Worm (Caenorhabditis elegans) whole organism, L3 larva: ENCODE results near the gene B0432.1.
A peak's percentile ranks its signal among the peaks of the same experiment; 100 is the strongest.

Experiments used
- R02D3.7 ChIP-seq: fragments of 150-350 bp; optimal IDR thresholded peaks from 2 replicates; lab custom pipeline; 2014; ENCODE audit warnings: missing biosample characterization, missing genetic modification characterization
- ZK546.5 ChIP-seq: sonication (generic microtip); optimal IDR thresholded peaks from 2 replicates; lab custom pipeline; 2017; ENCODE audit warnings: missing biosample characterization, missing genetic modification characterization
- ama-1 ChIP-seq: fragments of 150-350 bp; optimal IDR thresholded peaks from 2 replicates; lab custom pipeline; 2018
- ceh-28 ChIP-seq: fragments of 150-350 bp; optimal IDR thresholded peaks from 2 replicates; lab custom pipeline; 2014; ENCODE audit warnings: missing biosample characterization, missing genetic modification reagents, missing genetic modification characterization
- ceh-82 ChIP-seq: fragments of 150-350 bp; optimal IDR thresholded peaks from 2 replicates; lab custom pipeline; 2014; ENCODE audit warnings: missing biosample characterization, missing genetic modification characterization
- ceh-9 ChIP-seq: sonication (generic microtip); optimal IDR thresholded peaks from 2 replicates; lab custom pipeline; 2018; ENCODE audit warnings: missing biosample characterization, missing genetic modification characterization
- daf-12 ChIP-seq: fragments of 150-350 bp; optimal IDR thresholded peaks from 2 replicates; lab custom pipeline; 2014; ENCODE audit warnings: missing biosample characterization, missing genetic modification reagents, missing genetic modification characterization
- egl-27 ChIP-seq: sonication (generic microtip); optimal IDR thresholded peaks from 4 replicates; lab custom pipeline; 2017; ENCODE audit warnings: missing biosample characterization, missing genetic modification reagents, missing genetic modification characterization
- elt-1 ChIP-seq: fragments of 150-350 bp; optimal IDR thresholded peaks from 2 replicates; lab custom pipeline; 2014; ENCODE audit warnings: missing biosample characterization, missing genetic modification characterization
- elt-2 ChIP-seq: sonication (generic microtip); optimal IDR thresholded peaks from 2 replicates; lab custom pipeline; 2016; ENCODE audit warnings: missing genetic modification reagents, mild to moderate bottlenecking, missing genetic modification characterization, missing compliant biosample characterization
- elt-3 ChIP-seq, 3 experiments: fragments of 150-350 bp in 1 of 3; sonication (generic microtip) in 2 of 3; optimal IDR thresholded peaks; 2 replicates in 2 of 3; 4 replicates in 1 of 3; lab custom pipeline; 2014 to 2017; ENCODE audit warnings: missing biosample characterization in 3 of 3, missing genetic modification characterization in 3 of 3
- eor-1 ChIP-seq, 2 experiments: fragments of 150-350 bp; optimal IDR thresholded peaks; 2 replicates each; lab custom pipeline; 2014 to 2018; ENCODE audit warnings: missing biosample characterization in 2 of 2, missing genetic modification characterization in 2 of 2
- fkh-2 ChIP-seq: fragments of 150-350 bp; optimal IDR thresholded peaks from 2 replicates; lab custom pipeline; 2014; ENCODE audit warnings: missing biosample characterization, missing genetic modification reagents, missing genetic modification characterization
- fos-1 ChIP-seq: fragments of 150-350 bp; optimal IDR thresholded peaks from 2 replicates; lab custom pipeline; 2014; ENCODE audit warnings: missing biosample characterization, missing genetic modification characterization
- lin-15B ChIP-seq: fragments of 150-350 bp; optimal IDR thresholded peaks from 2 replicates; lab custom pipeline; 2014; ENCODE audit warnings: missing biosample characterization, missing genetic modification characterization
- lin-39 ChIP-seq: fragments of 150-350 bp; optimal IDR thresholded peaks from 2 replicates; lab custom pipeline; 2018; ENCODE audit warnings: missing biosample characterization, missing genetic modification reagents, missing genetic modification characterization
- mdl-1 ChIP-seq: fragments of 150-350 bp; optimal IDR thresholded peaks from 2 replicates; lab custom pipeline; 2014; ENCODE audit warnings: missing biosample characterization, missing genetic modification characterization
- mml-1 ChIP-seq: fragments of 150-350 bp; sonication (generic microtip); optimal IDR thresholded peaks from 3 replicates; lab custom pipeline; 2014; ENCODE audit warnings: missing biosample characterization, missing genetic modification characterization
- nhr-23 ChIP-seq: fragments of 150-350 bp; optimal IDR thresholded peaks from 2 replicates; lab custom pipeline; 2014; ENCODE audit warnings: missing biosample characterization, missing genetic modification reagents, missing genetic modification characterization
- nhr-237 ChIP-seq: fragments of 150-350 bp; optimal IDR thresholded peaks from 2 replicates; lab custom pipeline; 2014; ENCODE audit warnings: missing biosample characterization, missing genetic modification characterization
- nhr-28 ChIP-seq: fragments of 150-350 bp; optimal IDR thresholded peaks from 2 replicates; lab custom pipeline; 2014; ENCODE audit warnings: missing biosample characterization, missing genetic modification characterization
- nhr-43 ChIP-seq: sonication (generic microtip); optimal IDR thresholded peaks from 2 replicates; lab custom pipeline; 2016; ENCODE audit warnings: mild to moderate bottlenecking, missing genetic modification characterization, missing compliant biosample characterization; ENCODE audit not compliant: poor library complexity, severe bottlenecking
- nhr-76 ChIP-seq: fragments of 150-350 bp; sonication (generic microtip); optimal IDR thresholded peaks from 5 replicates; lab custom pipeline; 2014; ENCODE audit warnings: missing biosample characterization, missing genetic modification characterization
- pha-4 ChIP-seq: fragments of 150-350 bp; optimal IDR thresholded peaks from 2 replicates; lab custom pipeline; 2014; ENCODE audit warnings: missing biosample characterization, missing genetic modification reagents, missing genetic modification characterization
- pqm-1 ChIP-seq: fragments of 150-350 bp; optimal IDR thresholded peaks from 2 replicates; lab custom pipeline; 2017; ENCODE audit warnings: missing biosample characterization, missing genetic modification characterization, inconsistent platforms
- sea-2 ChIP-seq: fragments of 150-350 bp; sonication (generic microtip); optimal IDR thresholded peaks from 4 replicates; lab custom pipeline; 2014; ENCODE audit warnings: missing biosample characterization, missing genetic modification reagents, missing genetic modification characterization
- skn-1 ChIP-seq: fragments of 150-350 bp; optimal IDR thresholded peaks from 2 replicates; lab custom pipeline; 2014; ENCODE audit warnings: missing biosample characterization, missing genetic modification characterization
- tbx-2 ChIP-seq: sonication (generic microtip); optimal IDR thresholded peaks from 2 replicates; lab custom pipeline; 2016; ENCODE audit warnings: mild to moderate bottlenecking, missing genetic modification characterization, missing compliant biosample characterization
- unc-39 ChIP-seq: sonication (generic microtip); optimal IDR thresholded peaks from 4 replicates; lab custom pipeline; 2017; ENCODE audit warnings: missing biosample characterization, missing genetic modification characterization
- unc-62 ChIP-seq: fragments of 150-350 bp; sonication (generic microtip); optimal IDR thresholded peaks from 4 replicates; lab custom pipeline; 2014; ENCODE audit warnings: missing biosample characterization, missing genetic modification reagents, missing genetic modification characterization
- zag-1 ChIP-seq: fragments of 150-350 bp; optimal IDR thresholded peaks from 2 replicates; lab custom pipeline; 2014; ENCODE audit warnings: missing biosample characterization, missing genetic modification characterization
- ztf-11 ChIP-seq: fragments of 150-350 bp; optimal IDR thresholded peaks from 2 replicates; lab custom pipeline; 2014; ENCODE audit warnings: missing biosample characterization, missing genetic modification characterization
- ztf-4 ChIP-seq: fragments of 150-350 bp; optimal IDR thresholded peaks from 2 replicates; lab custom pipeline; 2014; ENCODE audit warnings: missing biosample characterization, missing genetic modification characterization

The B0432.1 gene

ce11 chrII:255124-255523, 42.1 kb upstream of the B0432.1 start (continued):
- TF ChIP-seq sea-2 (GFP tag; lab: Kevin White, UChicago) (no peak), nhr-76 (tag; lab: Kevin White, UChicago) (peak; percentile 81), unc-62 (GFP tag; lab: Kevin White, UChicago) (peak; percentile 30), nhr-237 (no peak), ama-1 (lab: Kevin White, UChicago) (peak; percentile 63), elt-1 (tag; lab: Kevin White, UChicago) (peak; percentile 62)

DNA sequence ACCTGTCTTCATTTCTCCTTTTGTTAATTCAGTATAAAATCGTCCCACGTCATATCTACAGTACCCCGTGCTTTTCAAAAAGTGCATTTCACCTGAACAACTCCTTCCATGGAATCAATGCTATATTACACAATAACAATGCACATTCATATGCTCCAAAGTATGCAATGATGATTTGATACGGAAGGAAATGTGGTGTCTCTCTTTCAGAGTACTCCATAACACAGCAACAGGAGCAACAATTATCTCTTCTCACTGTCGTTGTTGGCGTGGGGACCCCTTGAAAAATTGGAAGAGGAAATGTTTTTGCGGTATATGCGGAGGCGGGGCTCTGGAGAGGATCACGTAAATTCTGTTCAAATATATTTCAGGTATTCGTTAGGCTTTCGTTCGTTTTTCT, 39.7 kb upstream of the B0432.1 start, which contains the start of gene cat-2:
cat-2 (plus strand) TSS at position 301 of the 400 bp plus-strand sequence.
- TF ChIP-seq lin-39 = peak; percentile 29
- no peak for TF ChIP-seq ceh-82

ce11 chrII:263563-263962, 33.6 kb upstream of the B0432.1 start, which contains the start of gene scc-2:
Gene scc-2, minus strand, starts transcription at chrII:263663.
- no peak for TF ChIP-seq ama-1 (lab: Kevin White, UChicago)
- TF ChIP-seq unc-39 (tag; lab: Kevin White, UChicago) = no peak
- TF ChIP-seq ztf-4 (tag; lab: Kevin White, UChicago) = no peak
- no peak for TF ChIP-seq nhr-23 (tag; lab: Kevin White, UChicago)
- no peak for TF ChIP-seq lin-15B (tag; lab: Kevin White, UChicago)
- no peak for TF ChIP-seq elt-3 (tag; optimal IDR thresholded peaks at IDR 0.05; lab: Kevin White, UChicago)
- TF ChIP-seq daf-12 = no peak
- no peak for TF ChIP-seq ZK546.5
- no peak for TF ChIP-seq egl-27 (tag; lab: Kevin White, UChicago)
- no peak for TF ChIP-seq fkh-2 (tag; lab: Kevin White, UChicago)
- no peak for TF ChIP-seq skn-1 (tag; lab: Kevin White, UChicago)
- TF ChIP-seq elt-2 (tag; lab: Kevin White, UChicago) = no peak
- TF ChIP-seq ceh-9 = no peak
- TF ChIP-seq tbx-2 (tag; lab: Kevin White, UChicago) = no peak
- no peak for TF ChIP-seq zag-1 (tag; lab: Kevin White, UChicago)
- TF ChIP-seq fos-1 = no peak
- no peak for TF ChIP-seq pqm-1
- no peak for TF ChIP-seq pha-4 (tag; lab: Kevin White, UChicago)

ce11 chrII:264053-264452, 33.1 kb upstream of the B0432.1 start, which contains the start of gene B0432.14:
Gene B0432.14, plus strand, starts transcription at chrII:264353.
- TF ChIP-seq mml-1 = no peak
- no peak for TF ChIP-seq mdl-1 (tag; lab: Kevin White, UChicago)
- TF ChIP-seq ama-1 (lab: Kevin White, UChicago) = no peak
- TF ChIP-seq nhr-23 (tag; lab: Kevin White, UChicago) = no peak
- TF ChIP-seq nhr-76 (tag; lab: Kevin White, UChicago) = no peak
- TF ChIP-seq nhr-237 = no peak
- no peak for TF ChIP-seq nhr-28
- no peak for TF ChIP-seq skn-1 (tag; lab: Kevin White, UChicago)
- no peak for TF ChIP-seq ztf-11
- no peak for TF ChIP-seq ztf-4 (tag; lab: Kevin White, UChicago)
- TF ChIP-seq fos-1 = no peak
- no peak for TF ChIP-seq ceh-28 (tag; lab: Kevin White, UChicago)

ce11 chrII:273872-274271, 23.3 kb upstream of the B0432.1 start, which contains the start of gene B0432.7:
Gene B0432.7, minus strand, starts transcription at chrII:273972.
- TF ChIP-seq tbx-2 (tag; lab: Kevin White, UChicago) (no peak), sea-2 (GFP tag; lab: Kevin White, UChicago) (no peak), pqm-1 (no peak), nhr-237 (no peak), nhr-76 (tag; lab: Kevin White, UChicago) (no peak)

- TF ChIP-seq nhr-76 (tag; lab: Kevin White, UChicago) (no peak), nhr-237 (no peak), unc-62 (GFP tag; lab: Kevin White, UChicago) (no peak), ceh-9 (no peak)
Measured at ce11 chrII:278636-279035, 18.6 kb upstream of the B0432.1 start, which contains the start of gene B0432.8. Gene B0432.8, minus strand, starts transcription at chrII:278736.

ce11 chrII:282483-282882, 14.7 kb upstream of the B0432.1 start, which contains the start of gene trul-1:
Gene trul-1, minus strand, starts transcription at chrII:282583.
- TF ChIP-seq pha-4 (tag; lab: Kevin White, UChicago) (no peak), daf-12 (no peak), ceh-82 (no peak), fos-1 (no peak), fkh-2 (tag; lab: Kevin White, UChicago) (no peak), R02D3.7 (no peak), nhr-43 (no peak), mml-1 (no peak), eor-1 (tag; optimal IDR thresholded peaks at IDR 0.05; lab: Kevin White, UChicago) (no peak), elt-1 (tag; lab: Kevin White, UChicago) (no peak), unc-62 (GFP tag; lab: Kevin White, UChicago) (no peak), skn-1 (tag; lab: Kevin White, UChicago) (no peak), nhr-23 (tag; lab: Kevin White, UChicago) (no peak), elt-2 (tag; lab: Kevin White, UChicago) (no peak), nhr-76 (tag; lab: Kevin White, UChicago) (no peak)
